Worm (Caenorhabditis elegans): ENCODE data around the gene R09A8.9.

ce11 chrX:12618447-12618846 is 14.7 kb downstream of the R09A8.9 start:
- TF ChIP-seq C34B4.2 (tag; optimal IDR thresholded peaks at IDR 0.05), result no peak
- no peak for TF ChIP-seq ceh-8 (GFP tag; optimal IDR thresholded peaks at IDR 0.05)
- TF ChIP-seq elt-3 (tag; optimal IDR thresholded peaks at IDR 0.05), result no peak
- TF ChIP-seq unc-130 (tag; optimal IDR thresholded peaks at IDR 0.05), result no peak
- no peak for TF ChIP-seq unc-62 (GFP tag; optimal IDR thresholded peaks at IDR 0.05)
- no peak for TF ChIP-seq nhr-237 (tag; optimal IDR thresholded peaks at IDR 0.05)
- TF ChIP-seq nhr-12 (tag; optimal IDR thresholded peaks at IDR 0.05), result no peak
- TF ChIP-seq lir-3 (tag; optimal IDR thresholded peaks at IDR 0.05; ENCODE audit: poor library complexity), result no peak
- TF ChIP-seq pqm-1 (tag; optimal IDR thresholded peaks at IDR 0.05), result no peak
- TF ChIP-seq ama-1 (optimal IDR thresholded peaks at IDR 0.05), result no peak
- TF ChIP-seq Y116A8C.19 (tag; optimal IDR thresholded peaks at IDR 0.05; ENCODE audit: borderline replicate concordance), result no peak
- no peak for TF ChIP-seq snpc-4 (tag; optimal IDR thresholded peaks at IDR 0.05)

All from whole organism, L1 larva.